Worm (Caenorhabditis elegans): ENCODE results near the gene clec-25.

ce11 chrV:16814541-16815207 lies 28.4 kb upstream of the clec-25 start:
- TF ChIP-seq unc-39 (tag; optimal IDR thresholded peaks at IDR 0.05) = no peak
- no peak for TF ChIP-seq mls-2 (tag; optimal IDR thresholded peaks at IDR 0.05)
- no peak for TF ChIP-seq flh-1 (GFP tag; optimal IDR thresholded peaks at IDR 0.05)
- TF ChIP-seq mep-1 (tag; optimal IDR thresholded peaks at IDR 0.05) = no peak
- no peak for TF ChIP-seq lsy-2 (tag; optimal IDR thresholded peaks at IDR 0.05)
- TF ChIP-seq nhr-237 (tag; optimal IDR thresholded peaks at IDR 0.05) = no peak
- no peak for TF ChIP-seq mab-5 (tag; optimal IDR thresholded peaks at IDR 0.05)
- TF ChIP-seq ceh-83 (GFP tag; optimal IDR thresholded peaks at IDR 0.05) = no peak
- no peak for TF ChIP-seq ztf-11 (tag; optimal IDR thresholded peaks at IDR 0.05)
- TF ChIP-seq ham-2 (GFP tag; optimal IDR thresholded peaks at IDR 0.05) = no peak
